In genomic region chrII:4226598-4227096, ce11 we compare ENCODE assay signal across 1 worm cellular context.
TF ChIP-seq lines count a peak whose summit lies in the region.

TSS of gene C16A11.4 (plus strand) at chrII:4227046.

TF ChIP-seq in whole organism, young adult, 124 proteins besides CTCF, POLR2A, EP300 and RAD21 (continued from another document):
- TF ChIP-seq efl-1 (GFP tag; optimal IDR thresholded peaks at IDR 0.05; lab: Kevin White, UChicago) (peak; percentile 41), lsy-27 (tag; optimal IDR thresholded peaks at IDR 0.05; lab: Kevin White, UChicago; ENCODE audit: borderline replicate concordance, insufficient read depth) (no peak), F10E7.11 (tag; optimal IDR thresholded peaks at IDR 0.05; lab: Kevin White, UChicago) (no peak), nfya-2 (GFP tag; IDR thresholded peaks at IDR 0.05; lab: Robert Waterston, UW) (no peak), repo-1 (tag; optimal IDR thresholded peaks at IDR 0.05; lab: Kevin White, UChicago) (no peak), ama-1 (optimal IDR thresholded peaks at IDR 0.05; lab: Kevin White, UChicago) (no peak), ama-1 (GFP tag; optimal IDR thresholded peaks at IDR 0.05; lab: Kevin White, UChicago) (no peak), chd-7 (tag; optimal IDR thresholded peaks at IDR 0.05; lab: Kevin White, UChicago) (no peak), F33H1.4 (GFP tag; IDR thresholded peaks at IDR 0.05; lab: Robert Waterston, UW) (peak; percentile 86), ceh-79 (tag; optimal IDR thresholded peaks at IDR 0.05; lab: Kevin White, UChicago) (no peak)
